Worm (Caenorhabditis elegans): ENCODE data around the gene Y37A1B.7.

DNA sequence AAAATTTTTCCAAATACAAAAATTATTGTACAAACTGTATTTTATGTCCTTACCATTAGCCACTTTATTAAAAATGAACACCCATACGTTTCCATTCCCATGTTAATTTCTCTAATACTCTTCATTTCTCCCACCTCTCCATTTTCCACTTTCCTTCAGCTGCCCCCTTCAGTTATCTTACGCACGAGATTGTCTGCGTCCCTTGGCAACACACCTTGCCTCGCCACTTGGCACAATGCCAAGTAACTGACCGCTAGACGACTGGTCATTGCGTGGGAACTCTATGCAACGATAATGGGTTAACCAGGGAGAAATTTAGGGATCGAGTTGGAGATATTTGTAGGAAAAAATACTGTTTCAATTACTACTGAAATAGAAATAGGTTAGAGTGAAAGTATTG is 3.2 kb upstream of the Y37A1B.7 start:
- TF ChIP-seq ztf-23 (GFP tag; IDR thresholded peaks at IDR 0.05) (no peak), ref-1 (GFP tag; conservative IDR thresholded peaks at IDR 0.05) (no peak), flt-1 (GFP tag; IDR thresholded peaks at IDR 0.05) (0 out of 2 replicates have a peak, but pooled peaks have one; percentile 46), tab-1 (GFP tag; IDR thresholded peaks at IDR 0.05) (no peak), ztf-29 (GFP tag; IDR thresholded peaks at IDR 0.05) (no peak), cog-1 (tag; optimal IDR thresholded peaks at IDR 0.05) (no peak), med-1 (GFP tag; optimal IDR thresholded peaks at IDR 0.05; ENCODE audit: insufficient read depth) (no peak), klf-2 (GFP tag; conservative IDR thresholded peaks at IDR 0.05) (no peak), T22C8.4 (GFP tag; IDR thresholded peaks at IDR 0.05) (no peak)

All from whole organism, midembryonic.